Worm (Caenorhabditis elegans) whole organism, young adult: ENCODE results near the gene F46H5.5.

ENCODE experiments used
- F23B12.7 ChIP-seq: sonication (generic microtip); optimal IDR thresholded peaks from 2 replicates; lab custom pipeline; 2017; ENCODE audit warnings: missing genetic modification characterization, mild to moderate bottlenecking, missing compliant biosample characterization, antibody characterized with exemption, moderate library complexity; ENCODE audit not compliant: insufficient read depth
- F57A8.1 ChIP-seq: fragments of 200-800 bp; sonication (Bioruptor generic); optimal IDR thresholded peaks from 2 replicates; lab custom pipeline; 2018; ENCODE audit warnings: mild to moderate bottlenecking, missing genetic modification characterization, moderate library complexity, missing compliant biosample characterization
- Y53G8AR.9 ChIP-seq: fragments of 200-800 bp; sonication (Bioruptor generic); conservative IDR thresholded peaks from 2 replicates; pipeline ENCODE4 v1.3.6; 2022; ENCODE audit warnings: missing genetic modification reagents, missing genetic modification characterization, missing compliant biosample characterization
- Y95B8A.8 ChIP-seq: fragments of 200-800 bp; sonication (Bioruptor generic); IDR thresholded peaks from 2 replicates; pipeline ENCODE4 v1.3.6; 2022; ENCODE audit warnings: missing genetic modification reagents, missing genetic modification characterization, missing compliant biosample characterization
- ZK185.1 ChIP-seq: sonication (generic microtip); optimal IDR thresholded peaks from 2 replicates; lab custom pipeline; 2016; ENCODE audit warnings: mild to moderate bottlenecking, missing genetic modification characterization, missing compliant biosample characterization; ENCODE audit not compliant: poor library complexity, severe bottlenecking
- ama-1 ChIP-seq, 3 experiments: fragments of 150-350 bp in 1 of 3; sonication (generic microtip) in 2 of 3; optimal IDR thresholded peaks; 2 replicates each; lab custom pipeline; 2014 to 2018; ENCODE audit warnings: missing biosample characterization in 2 of 3, missing genetic modification characterization in 2 of 3, missing genetic modification reagents in 2 of 3
- aptf-2 ChIP-seq: fragments of 200-800 bp; sonication (Bioruptor generic); conservative IDR thresholded peaks from 2 replicates; pipeline ENCODE4 v1.3.6; 2022; ENCODE audit warnings: missing genetic modification reagents, missing genetic modification characterization, missing compliant biosample characterization
- aptf-3 ChIP-seq: fragments of 200-800 bp; sonication (Bioruptor generic); IDR thresholded peaks from 2 replicates; pipeline ENCODE4 v1.3.6; 2022; ENCODE audit warnings: missing genetic modification characterization, missing compliant biosample characterization
- atf-7 ChIP-seq: sonication (generic microtip); optimal IDR thresholded peaks from 2 replicates; lab custom pipeline; 2017; ENCODE audit warnings: mild to moderate bottlenecking, missing genetic modification characterization, missing compliant biosample characterization
- attf-3 ChIP-seq: fragments of 200-800 bp; sonication (Bioruptor generic); conservative IDR thresholded peaks from 2 replicates; pipeline ENCODE4 v1.3.6; 2022; ENCODE audit warnings: missing genetic modification reagents, missing genetic modification characterization, missing compliant biosample characterization
- bed-2 ChIP-seq: fragments of 200-800 bp; sonication (Bioruptor generic); IDR thresholded peaks from 2 replicates; pipeline ENCODE4 v1.3.6; 2022; ENCODE audit warnings: missing genetic modification reagents, missing genetic modification characterization, missing compliant biosample characterization
- ceh-40 ChIP-seq: fragments of 200-800 bp; sonication (Bioruptor generic); IDR thresholded peaks from 2 replicates; pipeline ENCODE4 v1.3.6; 2022; ENCODE audit warnings: missing genetic modification characterization, missing compliant biosample characterization
- ceh-91 ChIP-seq: fragments of 200-800 bp; sonication (Bioruptor generic); IDR thresholded peaks from 2 replicates; pipeline ENCODE4 v1.3.6; 2022; ENCODE audit warnings: missing genetic modification reagents, missing genetic modification characterization, missing compliant biosample characterization
- chd-7 ChIP-seq: sonication (generic microtip); optimal IDR thresholded peaks from 2 replicates; lab custom pipeline; 2016; ENCODE audit warnings: mild to moderate bottlenecking, missing genetic modification characterization, moderate library complexity, missing compliant biosample characterization
- dox-1 ChIP-seq: fragments of 200-800 bp; sonication (Bioruptor generic); IDR thresholded peaks from 2 replicates; pipeline ENCODE4 v1.3.6; 2022; ENCODE audit warnings: missing genetic modification reagents, missing genetic modification characterization, missing compliant biosample characterization
- egl-44 ChIP-seq: fragments of 200-800 bp; sonication (Bioruptor generic); IDR thresholded peaks from 2 replicates; pipeline ENCODE4 v1.3.6; 2022; ENCODE audit warnings: missing genetic modification reagents, missing genetic modification characterization, missing compliant biosample characterization
- egrh-3 ChIP-seq: fragments of 200-800 bp; sonication (Bioruptor generic); IDR thresholded peaks from 2 replicates; pipeline ENCODE4 v1.3.6; 2022; ENCODE audit warnings: missing genetic modification reagents, missing genetic modification characterization, missing compliant biosample characterization
- ets-4 ChIP-seq: fragments of 200-800 bp; sonication (Bioruptor generic); optimal IDR thresholded peaks from 2 replicates; lab custom pipeline; 2018; ENCODE audit warnings: mild to moderate bottlenecking, missing genetic modification characterization, missing compliant biosample characterization
- him-1 ChIP-seq: sonication (generic microtip); optimal IDR thresholded peaks from 2 replicates; lab custom pipeline; 2016; ENCODE audit warnings: missing genotype, missing genetic modification reagents, missing genetic modification characterization, missing compliant biosample characterization
- hlh-12 ChIP-seq: sonication (generic microtip); optimal IDR thresholded peaks from 2 replicates; lab custom pipeline; 2016; ENCODE audit warnings: missing genetic modification characterization, missing compliant biosample characterization
- let-607 ChIP-seq, 2 experiments: fragments of 200-800 bp in 1 of 2; sonication (Bioruptor generic) in 1 of 2; sonication (generic microtip) in 1 of 2; optimal IDR thresholded peaks; 2 replicates each; lab custom pipeline; 2016 to 2018; ENCODE audit warnings: mild to moderate bottlenecking in 2 of 2, missing compliant biosample characterization in 2 of 2, missing genetic modification characterization in 2 of 2, moderate library complexity in 2 of 2, missing genotype in 1 of 2
- lin-40 ChIP-seq: sonication (generic microtip); optimal IDR thresholded peaks from 2 replicates; lab custom pipeline; 2016; ENCODE audit warnings: missing genetic modification characterization, mild to moderate bottlenecking, missing compliant biosample characterization, missing genotype, missing genetic modification reagents
- lin-54 ChIP-seq: fragments of 200-800 bp; sonication (Bioruptor generic); optimal IDR thresholded peaks from 2 replicates; lab custom pipeline; 2018; ENCODE audit warnings: mild to moderate bottlenecking, missing genetic modification characterization, missing compliant biosample characterization
- lir-1 ChIP-seq: fragments of 200-800 bp; sonication (Bioruptor generic); conservative IDR thresholded peaks from 2 replicates; pipeline ENCODE4 v1.3.6; 2022; ENCODE audit warnings: missing genetic modification reagents, missing genetic modification characterization, missing compliant biosample characterization
- lsl-1 ChIP-seq: fragments of 200-800 bp; sonication (Bioruptor generic); optimal IDR thresholded peaks from 2 replicates; lab custom pipeline; 2018; ENCODE audit warnings: mild to moderate bottlenecking, missing genetic modification characterization, moderate library complexity, missing compliant biosample characterization
- madf-10 ChIP-seq: sonication (generic microtip); optimal IDR thresholded peaks from 2 replicates; lab custom pipeline; 2016; ENCODE audit warnings: mild to moderate bottlenecking, missing genetic modification characterization, missing compliant biosample characterization
- madf-6 ChIP-seq: fragments of 200-800 bp; sonication (Bioruptor generic); IDR thresholded peaks from 2 replicates; pipeline ENCODE4 v1.3.6; 2022; ENCODE audit warnings: missing genetic modification reagents, missing genetic modification characterization, missing compliant biosample characterization
- mes-4 ChIP-seq: sonication (generic microtip); optimal IDR thresholded peaks from 2 replicates; lab custom pipeline; 2016; ENCODE audit warnings: missing genotype, missing genetic modification characterization, missing compliant biosample characterization
- nfyb-1 ChIP-seq: fragments of 200-800 bp; sonication (Bioruptor generic); IDR thresholded peaks from 2 replicates; pipeline ENCODE4 v1.3.6; 2022; ENCODE audit warnings: missing genetic modification reagents, missing genetic modification characterization, missing compliant biosample characterization
- nhr-80 ChIP-seq: sonication (generic microtip); optimal IDR thresholded peaks from 2 replicates; lab custom pipeline; 2016; ENCODE audit warnings: missing genetic modification characterization, missing compliant biosample characterization
- nhr-90 ChIP-seq: sonication (generic microtip); optimal IDR thresholded peaks from 2 replicates; lab custom pipeline; 2016; ENCODE audit warnings: missing genotype, mild to moderate bottlenecking, missing genetic modification characterization, missing compliant biosample characterization
- rcor-1 ChIP-seq: fragments of 200-800 bp; sonication (Bioruptor generic); IDR thresholded peaks from 2 replicates; pipeline ENCODE4 v1.3.6; 2022; ENCODE audit warnings: missing genetic modification reagents, missing genetic modification characterization, missing compliant biosample characterization
- rpc-1 ChIP-seq, 2 experiments: fragments of 150-350 bp in 1 of 2; sonication (generic microtip) in 1 of 2; optimal IDR thresholded peaks; 2 replicates each; lab custom pipeline; 2014 to 2018; ENCODE audit warnings: missing biosample characterization in 1 of 2, missing genetic modification characterization in 1 of 2, missing genetic modification reagents in 1 of 2, missing genotype in 1 of 2
- sdz-38 ChIP-seq: sonication (generic microtip); optimal IDR thresholded peaks from 2 replicates; lab custom pipeline; 2016; ENCODE audit warnings: missing genotype, missing genetic modification characterization, missing compliant biosample characterization
- tbx-9 ChIP-seq: sonication (generic microtip); optimal IDR thresholded peaks from 2 replicates; lab custom pipeline; 2016; ENCODE audit warnings: borderline replicate concordance, missing genetic modification characterization, inconsistent platforms, missing compliant biosample characterization
- tlf-1 ChIP-seq: fragments of 200-800 bp; sonication (Bioruptor generic); optimal IDR thresholded peaks from 2 replicates; lab custom pipeline; 2018; ENCODE audit warnings: mild to moderate bottlenecking, missing genetic modification characterization, missing compliant biosample characterization
- unc-130 ChIP-seq: sonication (generic microtip); optimal IDR thresholded peaks from 2 replicates; lab custom pipeline; 2016; ENCODE audit warnings: missing genetic modification reagents, missing genetic modification characterization, missing compliant biosample characterization
- unc-62 ChIP-seq: fragments of 150-350 bp; optimal IDR thresholded peaks from 2 replicates; lab custom pipeline; 2014; ENCODE audit warnings: missing biosample characterization, missing genetic modification reagents, missing genetic modification characterization
- zim-3 ChIP-seq: sonication (generic microtip); optimal IDR thresholded peaks from 2 replicates; lab custom pipeline; 2017; ENCODE audit warnings: mild to moderate bottlenecking, missing genetic modification characterization, moderate library complexity, missing compliant biosample characterization
- ztf-22 ChIP-seq: fragments of 200-800 bp; sonication (Bioruptor generic); optimal IDR thresholded peaks from 2 replicates; lab custom pipeline; 2018; ENCODE audit warnings: mild to moderate bottlenecking, missing genetic modification characterization, moderate library complexity, missing compliant biosample characterization

F46H5.5 gene

DNA sequence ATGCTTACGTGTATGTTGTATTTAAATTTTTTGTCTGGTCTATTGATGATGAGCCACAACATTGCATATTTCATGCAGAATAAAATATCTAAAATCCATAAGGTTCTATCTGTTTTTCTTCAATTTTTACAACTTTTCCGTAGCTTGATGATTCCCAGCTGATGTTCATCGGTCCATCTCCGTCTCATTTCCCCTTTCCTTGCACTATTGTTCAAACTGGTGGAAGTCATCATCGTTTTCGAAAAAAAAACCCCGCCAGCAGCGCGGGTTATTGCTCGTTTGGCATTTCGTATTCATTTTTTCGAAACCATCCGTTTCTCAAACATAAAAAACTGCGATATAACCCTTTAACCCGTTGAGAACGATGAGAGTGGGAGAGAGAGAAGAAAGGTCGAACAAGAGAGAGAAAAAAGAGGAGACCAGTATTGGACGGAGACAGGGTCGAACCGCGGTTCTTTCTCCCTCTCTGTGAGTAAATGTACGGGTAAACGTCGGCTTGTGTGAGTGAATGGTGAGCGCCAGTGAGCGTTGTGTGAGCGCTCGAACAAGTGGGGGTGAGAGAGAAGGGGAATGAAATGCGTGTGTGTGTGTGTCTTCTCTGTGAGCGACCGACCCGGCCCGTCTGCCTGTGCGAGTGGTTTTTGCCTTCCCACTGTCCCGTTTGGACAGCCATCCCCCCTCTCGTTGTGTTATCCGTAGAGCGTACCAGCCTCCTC, 8.0 kb upstream of the F46H5.5 start (continued):
- no peak for TF ChIP-seq ama-1 (optimal IDR thresholded peaks at IDR 0.05; lab: Kevin White, UChicago)
- no peak for TF ChIP-seq ama-1 (GFP tag; optimal IDR thresholded peaks at IDR 0.05; lab: Kevin White, UChicago)
- no peak for TF ChIP-seq Y95B8A.8
- peak; percentile 53 for TF ChIP-seq F23B12.7 (tag; lab: Kevin White, UChicago)
- TF ChIP-seq unc-62 (GFP tag; lab: Kevin White, UChicago): peak; percentile 20
- no peak for TF ChIP-seq egl-44 (GFP tag; lab: Robert Waterston, UW)
- TF ChIP-seq mes-4: peak; percentile 7
- TF ChIP-seq egrh-3: peak; percentile 87
- no peak for TF ChIP-seq sdz-38 (tag; lab: Kevin White, UChicago)
- TF ChIP-seq tbx-9 (tag; lab: Kevin White, UChicago): no peak
- TF ChIP-seq F57A8.1: no peak
- TF ChIP-seq zim-3: no peak

DNA sequence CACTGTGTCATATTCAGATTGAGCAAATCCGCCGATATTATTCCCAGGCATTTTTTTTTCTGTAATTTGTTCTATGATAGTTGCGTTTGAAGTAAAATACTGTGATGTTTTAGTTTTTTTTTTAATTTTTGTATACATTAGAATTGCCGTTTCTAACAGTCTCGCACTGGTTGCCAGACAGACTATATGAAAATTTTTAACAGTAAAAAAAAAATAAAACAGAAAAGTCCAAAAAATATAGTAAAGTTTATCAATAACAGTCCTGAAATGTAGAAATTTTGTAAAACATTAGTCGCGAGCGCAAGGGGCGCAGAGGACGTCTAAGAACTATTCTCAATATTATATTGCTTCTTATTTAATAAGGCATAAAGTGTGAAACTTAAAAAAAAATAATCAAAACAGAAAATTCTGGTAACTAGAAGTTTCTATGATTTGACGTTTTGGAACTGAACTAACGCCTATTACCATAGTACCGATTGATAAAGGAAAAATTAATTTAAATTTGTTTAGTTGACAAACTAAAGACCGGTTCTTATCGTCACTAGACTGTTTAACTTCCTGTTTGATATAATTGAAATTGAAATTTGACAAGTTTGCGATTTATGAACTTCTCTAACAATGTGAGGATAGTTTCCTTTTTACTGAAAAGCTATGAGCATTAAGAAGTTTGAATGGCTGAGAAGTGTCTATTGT, 3.7 kb upstream of the F46H5.5 start, which contains the start of gene lact-1:
Gene lact-1 (minus strand): TSS at position 51 of the 693 bp plus-strand sequence.
- TF ChIP-seq rpc-1 (optimal IDR thresholded peaks at IDR 0.05; lab: Kevin White, UChicago): no peak
- TF ChIP-seq rpc-1 (tag; optimal IDR thresholded peaks at IDR 0.05; lab: Kevin White, UChicago): no peak
- TF ChIP-seq ztf-22 (GFP tag; lab: Kevin White, UChicago): no peak
- peak; percentile 1 for TF ChIP-seq nhr-80 (tag; lab: Kevin White, UChicago)

ce11 chrX:7254558-7254957, 2.2 kb downstream of the F46H5.5 start, which contains the start of gene F46H5.4:
F46H5.4 (minus strand) TSS chrX:7254610.
- TF ChIP-seq Y53G8AR.9 (no peak), attf-3 (peak; percentile 81), nhr-80 (tag; lab: Kevin White, UChicago) (peak; percentile 25)

DNA sequence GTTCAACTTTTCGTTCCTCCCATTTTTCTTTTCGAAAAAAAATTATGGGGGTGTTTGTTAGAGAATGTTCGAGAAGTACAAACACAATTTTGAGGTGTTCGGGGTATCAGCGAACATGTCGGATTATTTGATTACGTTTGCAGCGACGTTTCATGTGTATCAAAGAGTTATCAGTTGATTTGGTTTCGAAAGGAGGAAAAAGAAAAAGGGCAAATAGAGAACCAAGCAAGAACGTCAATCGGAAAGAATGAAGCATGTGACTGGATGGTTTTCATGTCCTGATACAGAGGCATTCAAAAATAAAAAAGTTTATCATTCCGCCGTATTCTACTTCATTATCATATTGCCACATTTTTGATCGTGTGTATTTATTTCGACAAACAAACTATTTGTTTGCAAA, 12.0 kb downstream of the F46H5.5 start:
- no peak for TF ChIP-seq ZK185.1 (tag; lab: Kevin White, UChicago)
- no peak for TF ChIP-seq aptf-2 (GFP tag; lab: Robert Waterston, UW)
- 0 out of 2 replicates have a peak, but pooled peaks have one; percentile 10 for TF ChIP-seq lir-1 (GFP tag; lab: Robert Waterston, UW)
- peak; percentile 30 for TF ChIP-seq unc-62 (GFP tag; lab: Kevin White, UChicago)
- peak; percentile 9 for TF ChIP-seq lin-54 (GFP tag; lab: Kevin White, UChicago)
- no peak for TF ChIP-seq hlh-12 (tag; lab: Kevin White, UChicago)
- peak; percentile 39 for TF ChIP-seq nhr-90 (tag; lab: Kevin White, UChicago)
- TF ChIP-seq lin-40 (tag; lab: Kevin White, UChicago): peak; percentile 31
- peak; percentile 43 to 70 for TF ChIP-seq let-607 (tag; optimal IDR thresholded peaks at IDR 0.05; lab: Kevin White, UChicago)
- peak; percentile 97 for TF ChIP-seq nhr-80 (tag; lab: Kevin White, UChicago)
- no peak for TF ChIP-seq rcor-1
- TF ChIP-seq madf-10 (tag; lab: Kevin White, UChicago): peak; percentile 36
- peak; percentile 43 for TF ChIP-seq chd-7
- no peak for TF ChIP-seq lsl-1 (GFP tag; lab: Kevin White, UChicago)
- no peak for TF ChIP-seq bed-2 (GFP tag; lab: Robert Waterston, UW)
- TF ChIP-seq nfyb-1: 0 out of 2 replicates have a peak, but pooled peaks have one; percentile 45
- TF ChIP-seq ets-4 (GFP tag; lab: Kevin White, UChicago): peak; percentile 54
- TF ChIP-seq madf-6 (GFP tag; lab: Robert Waterston, UW): no peak
- TF ChIP-seq Y53G8AR.9: 0 out of 2 replicates have a peak, but pooled peaks have one; percentile 35
- no peak for TF ChIP-seq him-1
- peak; percentile 52 for TF ChIP-seq atf-7 (tag; lab: Kevin White, UChicago)
- 0 out of 2 replicates have a peak, but pooled peaks have one; percentile 30 for TF ChIP-seq dox-1 (GFP tag; lab: Robert Waterston, UW)
- TF ChIP-seq ceh-91 (GFP tag; lab: Robert Waterston, UW): no peak
- TF ChIP-seq aptf-3 (GFP tag; lab: Robert Waterston, UW): no peak
- TF ChIP-seq ceh-40: no peak
- TF ChIP-seq unc-130 (GFP tag; lab: Kevin White, UChicago): no peak
- peak; percentile 3 for TF ChIP-seq ztf-22 (GFP tag; lab: Kevin White, UChicago)
- TF ChIP-seq tlf-1 (GFP tag; lab: Kevin White, UChicago): peak; percentile 22
- no peak for TF ChIP-seq mes-4
